Worm (Caenorhabditis elegans) whole organism, midembryonic: ENCODE results near the gene F46C8.8.

Experiments used
- T22C8.4 ChIP-seq: fragments of 200-800 bp; sonication (Bioruptor generic); IDR thresholded peaks from 2 replicates; pipeline ENCODE4 v1.3.6; 2022; ENCODE audit warnings: missing genetic modification characterization, missing compliant biosample characterization
- cog-1 ChIP-seq: sonication (generic microtip); optimal IDR thresholded peaks from 2 replicates; lab custom pipeline; 2016; ENCODE audit warnings: missing genetic modification characterization, missing compliant biosample characterization
- flt-1 ChIP-seq: fragments of 200-800 bp; sonication (Bioruptor generic); IDR thresholded peaks from 2 replicates; pipeline ENCODE4 v1.3.6; 2022; ENCODE audit warnings: missing genetic modification characterization, missing compliant biosample characterization
- klf-2 ChIP-seq: fragments of 200-800 bp; sonication (Bioruptor generic); conservative IDR thresholded peaks from 2 replicates; pipeline ENCODE4 v1.3.6; 2022; ENCODE audit warnings: missing genetic modification reagents, missing genetic modification characterization, missing compliant biosample characterization
- med-1 ChIP-seq: sonication (generic microtip); optimal IDR thresholded peaks from 2 replicates; lab custom pipeline; 2017; ENCODE audit warnings: missing genetic modification characterization, mild to moderate bottlenecking, missing compliant biosample characterization, antibody characterized with exemption, missing genetic modification reagents; ENCODE audit not compliant: insufficient read depth
- ref-1 ChIP-seq: fragments of 200-800 bp; sonication (Bioruptor generic); conservative IDR thresholded peaks from 2 replicates; pipeline ENCODE4 v1.3.6; 2022; ENCODE audit warnings: missing genetic modification reagents, missing genetic modification characterization, missing compliant biosample characterization
- tab-1 ChIP-seq: fragments of 200-800 bp; sonication (Bioruptor generic); IDR thresholded peaks from 2 replicates; pipeline ENCODE4 v1.3.6; 2022; ENCODE audit warnings: missing genetic modification characterization, missing compliant biosample characterization
- ztf-23 ChIP-seq: fragments of 200-800 bp; sonication (Bioruptor generic); IDR thresholded peaks from 2 replicates; pipeline ENCODE4 v1.3.6; 2022; ENCODE audit warnings: missing genetic modification reagents, missing genetic modification characterization, missing compliant biosample characterization
- ztf-29 ChIP-seq: fragments of 200-800 bp; sonication (Bioruptor generic); IDR thresholded peaks from 2 replicates; pipeline ENCODE4 v1.3.6; 2022; ENCODE audit warnings: missing genetic modification reagents, missing genetic modification characterization, missing compliant biosample characterization

Gene F46C8.8

ce11 chrX:7565005-7565404 lies 10.8 kb upstream of the F46C8.8 start, which contains the start of gene vps-52:
Gene vps-52, plus strand, starts transcription at chrX:7565323.
- TF ChIP-seq klf-2 (GFP tag; lab: Robert Waterston, UW) (no peak), med-1 (GFP tag; lab: Kevin White, UChicago) (no peak), tab-1 (no peak), ref-1 (GFP tag; lab: Robert Waterston, UW) (no peak), flt-1 (GFP tag; lab: Robert Waterston, UW) (no peak), cog-1 (tag; lab: Kevin White, UChicago) (no peak), T22C8.4 (GFP tag; lab: Robert Waterston, UW) (no peak), ztf-29 (GFP tag; lab: Robert Waterston, UW) (no peak), ztf-23 (GFP tag; lab: Robert Waterston, UW) (no peak)

- no peak for TF ChIP-seq ref-1 (GFP tag; lab: Robert Waterston, UW)
- TF ChIP-seq ztf-23 (GFP tag; lab: Robert Waterston, UW), result no peak
- TF ChIP-seq ztf-29 (GFP tag; lab: Robert Waterston, UW), result no peak
- no peak for TF ChIP-seq flt-1 (GFP tag; lab: Robert Waterston, UW)
- no peak for TF ChIP-seq cog-1 (tag; lab: Kevin White, UChicago)
- no peak for TF ChIP-seq tab-1
- TF ChIP-seq T22C8.4 (GFP tag; lab: Robert Waterston, UW), result no peak
- no peak for TF ChIP-seq med-1 (GFP tag; lab: Kevin White, UChicago)
- TF ChIP-seq klf-2 (GFP tag; lab: Robert Waterston, UW), result no peak
Measured at ce11 chrX:7563425-7563824, 9.2 kb upstream of the F46C8.8 start.

- no peak for TF ChIP-seq cog-1 (tag; lab: Kevin White, UChicago)
- no peak for TF ChIP-seq ztf-29 (GFP tag; lab: Robert Waterston, UW)
- TF ChIP-seq flt-1 (GFP tag; lab: Robert Waterston, UW), result no peak
- no peak for TF ChIP-seq klf-2 (GFP tag; lab: Robert Waterston, UW)
- TF ChIP-seq ref-1 (GFP tag; lab: Robert Waterston, UW), result no peak
- TF ChIP-seq tab-1, result no peak
- TF ChIP-seq med-1 (GFP tag; lab: Kevin White, UChicago), result no peak
Measured at ce11 chrX:7562625-7563024, 8.4 kb upstream of the F46C8.8 start, which contains the start of gene sto-1. Gene sto-1, plus strand, starts transcription at chrX:7562824.

ce11 chrX:7561972-7562371 lies 7.7 kb upstream of the F46C8.8 start:
- TF ChIP-seq med-1 (GFP tag; lab: Kevin White, UChicago) (no peak), klf-2 (GFP tag; lab: Robert Waterston, UW) (no peak)

ce11 chrX:7558928-7559455 lies 4.8 kb upstream of the F46C8.8 start, which contains the start of the genes PDB1.1 and F08C6.5:
Gene PDB1.1, minus strand, starts transcription at chrX:7559085.
Gene F08C6.5, plus strand, starts transcription at chrX:7559405.
- TF ChIP-seq ztf-23 (GFP tag; lab: Robert Waterston, UW) (no peak), cog-1 (tag; lab: Kevin White, UChicago) (no peak), ref-1 (GFP tag; lab: Robert Waterston, UW) (no peak), med-1 (GFP tag; lab: Kevin White, UChicago) (no peak), tab-1 (no peak), T22C8.4 (GFP tag; lab: Robert Waterston, UW) (no peak), flt-1 (GFP tag; lab: Robert Waterston, UW) (no peak), klf-2 (GFP tag; lab: Robert Waterston, UW) (no peak), ztf-29 (GFP tag; lab: Robert Waterston, UW) (no peak)

ce11 chrX:7553331-7553730 lies 895 bp downstream of the F46C8.8 start:
- no peak for TF ChIP-seq cog-1 (tag; lab: Kevin White, UChicago)
- TF ChIP-seq tab-1, result no peak
- TF ChIP-seq ref-1 (GFP tag; lab: Robert Waterston, UW), result no peak
- no peak for TF ChIP-seq T22C8.4 (GFP tag; lab: Robert Waterston, UW)
- no peak for TF ChIP-seq ztf-29 (GFP tag; lab: Robert Waterston, UW)
- TF ChIP-seq med-1 (GFP tag; lab: Kevin White, UChicago), result no peak
- no peak for TF ChIP-seq ztf-23 (GFP tag; lab: Robert Waterston, UW)
- TF ChIP-seq flt-1 (GFP tag; lab: Robert Waterston, UW), result no peak
- TF ChIP-seq klf-2 (GFP tag; lab: Robert Waterston, UW), result no peak

- TF ChIP-seq klf-2 (GFP tag; lab: Robert Waterston, UW) (no peak), ztf-23 (GFP tag; lab: Robert Waterston, UW) (no peak), T22C8.4 (GFP tag; lab: Robert Waterston, UW) (no peak), ref-1 (GFP tag; lab: Robert Waterston, UW) (no peak), cog-1 (tag; lab: Kevin White, UChicago) (no peak), med-1 (GFP tag; lab: Kevin White, UChicago) (no peak), ztf-29 (GFP tag; lab: Robert Waterston, UW) (no peak), flt-1 (GFP tag; lab: Robert Waterston, UW) (no peak), tab-1 (no peak)
Measured at ce11 chrX:7550452-7550851, 3.8 kb downstream of the F46C8.8 start.

ce11 chrX:7548158-7548557 lies 6.1 kb downstream of the F46C8.8 start, which contains the start of gene F46C8.1:
Gene F46C8.1, plus strand, starts transcription at chrX:7548458.
- no peak for TF ChIP-seq ztf-23 (GFP tag; lab: Robert Waterston, UW)
- no peak for TF ChIP-seq ztf-29 (GFP tag; lab: Robert Waterston, UW)
- TF ChIP-seq med-1 (GFP tag; lab: Kevin White, UChicago), result no peak
- TF ChIP-seq ref-1 (GFP tag; lab: Robert Waterston, UW), result no peak
- no peak for TF ChIP-seq cog-1 (tag; lab: Kevin White, UChicago)
- TF ChIP-seq T22C8.4 (GFP tag; lab: Robert Waterston, UW), result no peak
- no peak for TF ChIP-seq klf-2 (GFP tag; lab: Robert Waterston, UW)
- no peak for TF ChIP-seq tab-1
- TF ChIP-seq flt-1 (GFP tag; lab: Robert Waterston, UW), result no peak

- TF ChIP-seq klf-2 (GFP tag; lab: Robert Waterston, UW) (no peak), ref-1 (GFP tag; lab: Robert Waterston, UW) (no peak), tab-1 (no peak), med-1 (GFP tag; lab: Kevin White, UChicago) (no peak), T22C8.4 (GFP tag; lab: Robert Waterston, UW) (no peak), flt-1 (GFP tag; lab: Robert Waterston, UW) (no peak), ztf-29 (GFP tag; lab: Robert Waterston, UW) (no peak), ztf-23 (GFP tag; lab: Robert Waterston, UW) (no peak), cog-1 (tag; lab: Kevin White, UChicago) (no peak)
Measured at ce11 chrX:7547696-7548095, 6.5 kb downstream of the F46C8.8 start.
